Worm (Caenorhabditis elegans): ENCODE results near the gene mboa-4.

The mboa-4 gene

DNA sequence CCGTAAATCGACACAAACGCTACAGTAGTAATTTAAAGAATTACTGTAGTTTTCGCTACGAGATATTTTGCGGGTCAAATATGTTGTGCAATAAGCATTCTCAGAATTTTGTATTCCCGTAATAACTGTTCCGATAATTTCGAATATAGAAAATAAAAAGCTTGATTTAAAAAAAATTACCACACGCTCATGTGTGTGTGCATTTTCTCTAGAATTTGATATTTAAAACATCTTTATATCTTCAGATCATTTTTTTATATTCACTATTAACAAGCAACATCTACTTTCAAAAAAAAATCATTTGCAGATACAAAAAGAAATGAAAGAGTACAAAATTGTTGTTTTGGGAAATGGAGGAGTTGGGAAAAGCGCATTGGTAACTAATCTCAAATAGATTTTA lies 17.2 kb upstream of the mboa-4 start, which contains the start of gene rap-3:
rap-3 (plus strand) TSS at position 301 of the 400 bp plus-strand sequence.
- TF ChIP-seq nhr-232 (tag; optimal IDR thresholded peaks at IDR 0.05) (no peak), ceh-6 (GFP tag; optimal IDR thresholded peaks at IDR 0.05) (no peak), che-1 (tag; optimal IDR thresholded peaks at IDR 0.05) (no peak), ceh-34 (tag; optimal IDR thresholded peaks at IDR 0.05) (no peak), mec-3 (tag; optimal IDR thresholded peaks at IDR 0.05; ENCODE audit: borderline replicate concordance) (no peak), nhr-11 (tag; optimal IDR thresholded peaks at IDR 0.05) (no peak)

DNA sequence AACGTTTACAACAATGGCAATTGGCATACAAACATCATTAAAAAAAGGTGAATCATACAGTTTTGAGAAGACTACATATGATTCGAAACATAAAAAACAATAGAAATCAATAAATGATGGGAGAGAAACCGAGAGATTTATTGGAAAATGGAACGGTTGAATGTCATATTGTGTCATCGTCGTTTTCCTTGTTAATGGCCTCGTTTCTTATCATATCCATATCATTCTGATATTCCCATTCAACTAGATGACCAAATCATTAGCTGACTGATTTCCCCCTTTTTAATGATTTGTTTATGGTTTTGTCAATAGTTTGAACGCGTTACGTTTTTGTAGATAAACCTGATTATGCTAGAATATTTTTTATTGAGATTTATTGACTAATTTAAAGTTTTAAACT lies 15.0 kb upstream of the mboa-4 start:
- no peak for TF ChIP-seq fkh-6 (tag; optimal IDR thresholded peaks at IDR 0.05)
- TF ChIP-seq ceh-45 (GFP tag; IDR thresholded peaks at IDR 0.05) = no peak
- TF ChIP-seq F13H6.1 (tag; optimal IDR thresholded peaks at IDR 0.05) = no peak
- no peak for TF ChIP-seq tbx-7 (tag; optimal IDR thresholded peaks at IDR 0.05)
- no peak for TF ChIP-seq tbx-2 (tag; optimal IDR thresholded peaks at IDR 0.05)
- TF ChIP-seq fkh-10 (GFP tag; optimal IDR thresholded peaks at IDR 0.05) = no peak
- TF ChIP-seq ceh-6 (GFP tag; optimal IDR thresholded peaks at IDR 0.05) = no peak
- TF ChIP-seq nhr-11 (tag; optimal IDR thresholded peaks at IDR 0.05) = no peak

ce11 chrIV:11169652-11170051 lies 9.9 kb upstream of the mboa-4 start, which contains the start of gene nhr-67:
Gene nhr-67, plus strand, starts transcription at chrIV:11169748.
- TF ChIP-seq K09A11.1 (tag; optimal IDR thresholded peaks at IDR 0.05; ENCODE audit: insufficient read depth) (no peak), unc-86 (tag; optimal IDR thresholded peaks at IDR 0.05) (no peak)

DNA sequence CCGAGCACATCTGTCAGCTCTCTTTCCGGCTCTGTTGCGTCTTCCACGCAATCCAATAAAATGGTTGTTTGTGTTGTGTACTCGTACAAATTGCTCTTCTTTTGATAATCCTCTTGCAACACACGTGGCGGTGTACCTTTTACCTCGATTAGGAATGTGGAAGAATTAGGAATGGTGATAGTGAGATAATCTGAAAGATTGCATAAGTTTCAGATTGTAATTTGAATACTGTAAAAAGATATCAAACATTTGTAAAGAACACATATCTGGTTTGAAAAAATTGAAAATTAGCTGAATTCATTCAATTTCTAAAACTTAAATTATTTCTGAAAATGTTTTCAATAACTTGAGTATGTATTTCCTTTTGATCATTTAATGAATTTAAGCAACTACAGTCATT lies 5.0 kb upstream of the mboa-4 start, which contains the start of gene C08F8.6:
C08F8.6 (minus strand) TSS at position 101 of the 400 bp plus-strand sequence.
- TF ChIP-seq ceh-34 (tag; optimal IDR thresholded peaks at IDR 0.05) (no peak), pax-1 (tag; optimal IDR thresholded peaks at IDR 0.05) (no peak), unc-55 (GFP tag; optimal IDR thresholded peaks at IDR 0.05) (no peak), ceh-30 (tag; optimal IDR thresholded peaks at IDR 0.05) (no peak), ceh-9 (tag; optimal IDR thresholded peaks at IDR 0.05) (no peak), unc-3 (GFP tag; conservative IDR thresholded peaks at IDR 0.05) (no peak), unc-3 (tag; optimal IDR thresholded peaks at IDR 0.05) (no peak), F13H6.1 (tag; optimal IDR thresholded peaks at IDR 0.05) (no peak), odd-2 (tag; optimal IDR thresholded peaks at IDR 0.05) (no peak), ceh-31 (tag; optimal IDR thresholded peaks at IDR 0.05) (no peak), rnt-1 (tag; optimal IDR thresholded peaks at IDR 0.05) (no peak), sox-4 (tag; optimal IDR thresholded peaks at IDR 0.05) (no peak), hlh-13 (GFP tag; optimal IDR thresholded peaks at IDR 0.05) (no peak), ztf-16 (tag; optimal IDR thresholded peaks at IDR 0.05) (no peak), unc-86 (tag; optimal IDR thresholded peaks at IDR 0.05) (no peak)

- TF ChIP-seq dve-1 (tag; optimal IDR thresholded peaks at IDR 0.05) (no peak), ceh-18 (tag; optimal IDR thresholded peaks at IDR 0.05) (no peak), nhr-11 (tag; optimal IDR thresholded peaks at IDR 0.05) (no peak), unc-3 (GFP tag; conservative IDR thresholded peaks at IDR 0.05) (no peak), unc-3 (tag; optimal IDR thresholded peaks at IDR 0.05) (no peak), lim-6 (tag; optimal IDR thresholded peaks at IDR 0.05) (no peak), elt-4 (tag; optimal IDR thresholded peaks at IDR 0.05) (no peak), mec-3 (tag; optimal IDR thresholded peaks at IDR 0.05; ENCODE audit: borderline replicate concordance) (no peak), ceh-2 (tag; optimal IDR thresholded peaks at IDR 0.05) (no peak), ref-2 (tag; optimal IDR thresholded peaks at IDR 0.05) (no peak), unc-86 (tag; optimal IDR thresholded peaks at IDR 0.05) (no peak), zip-5 (tag; optimal IDR thresholded peaks at IDR 0.05) (no peak), hlh-30 (tag; optimal IDR thresholded peaks at IDR 0.05; ENCODE audit: insufficient read depth) (no peak)
Measured at ce11 chrIV:11162451-11162850, 2.7 kb upstream of the mboa-4 start, which contains the start of gene fbxb-9. Gene fbxb-9, minus strand, starts transcription at chrIV:11162551.
